Worm (Caenorhabditis elegans): Measurements from ENCODE around the gene col-72.

DNA sequence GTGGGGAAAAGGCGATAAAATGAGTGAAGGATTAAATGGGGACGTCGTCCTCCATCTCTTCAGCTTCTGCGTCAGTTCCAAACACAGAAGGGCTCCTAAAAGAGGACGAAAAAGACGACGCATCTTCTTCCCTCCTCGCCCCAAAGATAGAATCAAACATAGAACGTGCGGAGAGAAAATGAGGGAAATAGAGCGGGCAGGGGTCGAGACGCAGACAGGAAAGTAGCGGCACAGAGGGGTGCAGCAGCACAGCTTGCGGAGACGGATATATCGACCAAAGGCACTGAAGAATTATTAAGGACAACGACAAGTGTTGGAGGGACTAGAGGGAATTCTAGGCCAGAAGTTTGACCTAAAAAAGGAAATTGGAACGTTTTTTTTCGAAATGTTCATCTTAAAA, 23.3 kb upstream of the col-72 start:
- TF ChIP-seq ceh-28 (tag; optimal IDR thresholded peaks at IDR 0.05) (no peak), daf-12 (tag; optimal IDR thresholded peaks at IDR 0.05) (no peak), mml-1 (tag; optimal IDR thresholded peaks at IDR 0.05) (no peak), pha-4 (tag; optimal IDR thresholded peaks at IDR 0.05) (no peak), snpc-4 (tag; optimal IDR thresholded peaks at IDR 0.05) (no peak), pqm-1 (tag; optimal IDR thresholded peaks at IDR 0.05) (no peak), fkh-2 (tag; optimal IDR thresholded peaks at IDR 0.05) (no peak), nhr-237 (tag; optimal IDR thresholded peaks at IDR 0.05) (no peak), skn-1 (tag; optimal IDR thresholded peaks at IDR 0.05) (peak; percentile 6), aly-2 (tag; optimal IDR thresholded peaks at IDR 0.05) (no peak), fkh-10 (GFP tag; optimal IDR thresholded peaks at IDR 0.05) (no peak)

Data from whole organism, L3 larva.